Worm (Caenorhabditis elegans) whole organism, late embryonic: Measurements from ENCODE around the gene smc-3.

Experiments
- C08G9.2 ChIP-seq: sonication (generic microtip); optimal IDR thresholded peaks from 2 replicates; lab custom pipeline; 2016; ENCODE audit warnings: mild to moderate bottlenecking, missing genetic modification characterization, moderate library complexity, missing compliant biosample characterization
- C38D4.7 ChIP-seq: fragments of 200-800 bp; sonication (Bioruptor generic); optimal IDR thresholded peaks from 2 replicates; lab custom pipeline; 2018; ENCODE audit warnings: mild to moderate bottlenecking, missing genetic modification characterization, moderate library complexity, missing compliant biosample characterization
- K09A11.1 ChIP-seq: sonication (generic microtip); optimal IDR thresholded peaks from 2 replicates; lab custom pipeline; 2017; ENCODE audit warnings: antibody characterized with exemption, mild to moderate bottlenecking, missing genetic modification characterization, missing compliant biosample characterization; ENCODE audit not compliant: insufficient read depth
- Y22D7AL.16 ChIP-seq: sonication (generic microtip); optimal IDR thresholded peaks from 2 replicates; lab custom pipeline; 2016; ENCODE audit warnings: missing genetic modification characterization, missing compliant biosample characterization
- ceh-18 ChIP-seq: sonication (generic microtip); optimal IDR thresholded peaks from 2 replicates; lab custom pipeline; 2016; ENCODE audit warnings: missing genetic modification characterization, missing compliant biosample characterization
- ceh-19 ChIP-seq: fragments of 200-800 bp; sonication (Bioruptor generic); optimal IDR thresholded peaks from 2 replicates; lab custom pipeline; 2018; ENCODE audit warnings: mild to moderate bottlenecking, missing genetic modification characterization, missing compliant biosample characterization
- ceh-2 ChIP-seq: sonication (generic microtip); optimal IDR thresholded peaks from 2 replicates; lab custom pipeline; 2016; ENCODE audit warnings: missing genotype, missing genetic modification characterization, missing compliant biosample characterization
- ceh-22 ChIP-seq: sonication (generic microtip); optimal IDR thresholded peaks from 2 replicates; lab custom pipeline; 2017; ENCODE audit warnings: missing biosample characterization, missing genetic modification characterization
- ceh-24 ChIP-seq: sonication (generic microtip); optimal IDR thresholded peaks from 2 replicates; lab custom pipeline; 2016; ENCODE audit warnings: mild to moderate bottlenecking, missing genetic modification characterization, missing compliant biosample characterization
- ceh-30 ChIP-seq: fragments of 150-350 bp; optimal IDR thresholded peaks from 2 replicates; lab custom pipeline; 2014; ENCODE audit warnings: missing biosample characterization, missing genetic modification characterization
- ceh-31 ChIP-seq: sonication (generic microtip); optimal IDR thresholded peaks from 2 replicates; lab custom pipeline; 2016; ENCODE audit warnings: missing genetic modification characterization, missing compliant biosample characterization
- ceh-48 ChIP-seq: sonication (generic microtip); optimal IDR thresholded peaks from 2 replicates; lab custom pipeline; 2016; ENCODE audit warnings: missing genetic modification characterization, inconsistent platforms, missing compliant biosample characterization
- elt-2 ChIP-seq: sonication (generic microtip); optimal IDR thresholded peaks from 2 replicates; lab custom pipeline; 2016; ENCODE audit warnings: missing genetic modification reagents, missing genetic modification characterization, missing compliant biosample characterization
- elt-4 ChIP-seq: sonication (generic microtip); optimal IDR thresholded peaks from 2 replicates; lab custom pipeline; 2016; ENCODE audit warnings: missing genetic modification characterization, missing compliant biosample characterization
- ets-4 ChIP-seq: sonication (generic microtip); optimal IDR thresholded peaks from 2 replicates; lab custom pipeline; 2016; ENCODE audit warnings: missing genetic modification characterization, missing compliant biosample characterization
- eyg-1 ChIP-seq: sonication (generic microtip); optimal IDR thresholded peaks from 2 replicates; lab custom pipeline; 2016; ENCODE audit warnings: missing genotype, missing genetic modification characterization, missing compliant biosample characterization
- fkh-10 ChIP-seq: fragments of 150-350 bp; optimal IDR thresholded peaks from 2 replicates; lab custom pipeline; 2014; ENCODE audit warnings: missing biosample characterization, missing genetic modification reagents, missing genetic modification characterization
- hlh-13 ChIP-seq: fragments of 200-800 bp; sonication (Bioruptor generic); optimal IDR thresholded peaks from 2 replicates; lab custom pipeline; 2018; ENCODE audit warnings: mild to moderate bottlenecking, missing genetic modification characterization, missing compliant biosample characterization
- hlh-15 ChIP-seq: sonication (generic microtip); optimal IDR thresholded peaks from 2 replicates; lab custom pipeline; 2016; ENCODE audit warnings: missing genetic modification characterization, missing compliant biosample characterization
- hlh-6 ChIP-seq: sonication (generic microtip); optimal IDR thresholded peaks from 2 replicates; lab custom pipeline; 2016; ENCODE audit warnings: missing genotype, missing genetic modification characterization, missing compliant biosample characterization
- lin-11 ChIP-seq: fragments of 200-800 bp; sonication (Bioruptor generic); optimal IDR thresholded peaks from 2 replicates; lab custom pipeline; 2018; ENCODE audit warnings: mild to moderate bottlenecking, missing genetic modification characterization, missing compliant biosample characterization
- nfya-1 ChIP-seq: sonication (generic microtip); optimal IDR thresholded peaks from 2 replicates; lab custom pipeline; 2017; ENCODE audit warnings: missing genetic modification characterization, mild to moderate bottlenecking, missing compliant biosample characterization, antibody characterized with exemption, moderate library complexity
- nhr-11 ChIP-seq: fragments of 150-350 bp; optimal IDR thresholded peaks from 2 replicates; lab custom pipeline; 2014; ENCODE audit warnings: missing biosample characterization, missing genetic modification characterization
- nhr-232 ChIP-seq: sonication (generic microtip); optimal IDR thresholded peaks from 2 replicates; lab custom pipeline; 2016; ENCODE audit warnings: missing genetic modification characterization, missing compliant biosample characterization
- npax-4 ChIP-seq: sonication (generic microtip); optimal IDR thresholded peaks from 2 replicates; lab custom pipeline; 2016; ENCODE audit warnings: missing genetic modification characterization, missing compliant biosample characterization
- pag-3 ChIP-seq: sonication (generic microtip); optimal IDR thresholded peaks from 2 replicates; lab custom pipeline; 2016; ENCODE audit warnings: missing compliant biosample characterization, missing genetic modification characterization, borderline replicate concordance
- pat-9 ChIP-seq: fragments of 200-800 bp; sonication (Bioruptor generic); optimal IDR thresholded peaks from 2 replicates; lab custom pipeline; 2018; ENCODE audit warnings: mild to moderate bottlenecking, missing genetic modification characterization, moderate library complexity, missing compliant biosample characterization
- pha-2 ChIP-seq: sonication (generic microtip); optimal IDR thresholded peaks from 2 replicates; lab custom pipeline; 2017; ENCODE audit warnings: mild to moderate bottlenecking, missing genetic modification characterization, missing compliant biosample characterization
- pha-4 ChIP-seq: fragments of 150-350 bp; optimal IDR thresholded peaks from 2 replicates; lab custom pipeline; 2018; ENCODE audit warnings: missing biosample characterization, missing genetic modification reagents, missing genetic modification characterization
- pqm-1 ChIP-seq: sonication (generic microtip); optimal IDR thresholded peaks from 2 replicates; lab custom pipeline; 2016; ENCODE audit warnings: missing genetic modification characterization, missing compliant biosample characterization
- pros-1 ChIP-seq: fragments of 150-350 bp; optimal IDR thresholded peaks from 2 replicates; lab custom pipeline; 2014; ENCODE audit warnings: missing biosample characterization, missing genetic modification reagents, missing genetic modification characterization
- ref-2 ChIP-seq: sonication (generic microtip); optimal IDR thresholded peaks from 2 replicates; lab custom pipeline; 2016; ENCODE audit warnings: missing genetic modification characterization, missing compliant biosample characterization
- rnt-1 ChIP-seq: sonication (generic microtip); optimal IDR thresholded peaks from 2 replicates; lab custom pipeline; 2016; ENCODE audit warnings: missing genetic modification characterization, missing compliant biosample characterization
- sdc-2 ChIP-seq: sonication (generic microtip); optimal IDR thresholded peaks from 2 replicates; lab custom pipeline; 2016; ENCODE audit warnings: missing genotype, missing genetic modification characterization, missing compliant biosample characterization
- sox-4 ChIP-seq: sonication (generic microtip); optimal IDR thresholded peaks from 2 replicates; lab custom pipeline; 2017; ENCODE audit warnings: mild to moderate bottlenecking, missing genetic modification characterization, inconsistent platforms, missing compliant biosample characterization
- tbx-2 ChIP-seq: sonication (generic microtip); optimal IDR thresholded peaks from 2 replicates; lab custom pipeline; 2016; ENCODE audit warnings: missing genetic modification characterization, missing compliant biosample characterization
- tbx-7 ChIP-seq: sonication (generic microtip); optimal IDR thresholded peaks from 2 replicates; lab custom pipeline; 2016; ENCODE audit warnings: missing genotype, missing genetic modification characterization, missing compliant biosample characterization
- unc-3 ChIP-seq, 2 experiments: fragments of 200-800 bp in 1 of 2; sonication (Bioruptor generic) in 1 of 2; sonication (generic microtip) in 1 of 2; conservative IDR thresholded peaks in 1 of 2; optimal IDR thresholded peaks in 1 of 2; 2 replicates each; pipeline versions ENCODE4 v1.3.6 to Lab custom; 2016 to 2022; ENCODE audit warnings: missing compliant biosample characterization in 2 of 2, missing genetic modification characterization in 2 of 2, missing genetic modification reagents in 1 of 2
- unc-42 ChIP-seq: sonication (generic microtip); optimal IDR thresholded peaks from 2 replicates; lab custom pipeline; 2016; ENCODE audit warnings: missing genotype, missing genetic modification characterization, missing compliant biosample characterization
- unc-55 ChIP-seq: sonication (generic microtip); optimal IDR thresholded peaks from 2 replicates; lab custom pipeline; 2017; ENCODE audit warnings: missing biosample characterization, missing genetic modification reagents, missing genetic modification characterization
- unc-86 ChIP-seq: sonication (generic microtip); optimal IDR thresholded peaks from 2 replicates; lab custom pipeline; 2016; ENCODE audit warnings: missing genetic modification characterization, missing compliant biosample characterization

smc-3 gene

DNA sequence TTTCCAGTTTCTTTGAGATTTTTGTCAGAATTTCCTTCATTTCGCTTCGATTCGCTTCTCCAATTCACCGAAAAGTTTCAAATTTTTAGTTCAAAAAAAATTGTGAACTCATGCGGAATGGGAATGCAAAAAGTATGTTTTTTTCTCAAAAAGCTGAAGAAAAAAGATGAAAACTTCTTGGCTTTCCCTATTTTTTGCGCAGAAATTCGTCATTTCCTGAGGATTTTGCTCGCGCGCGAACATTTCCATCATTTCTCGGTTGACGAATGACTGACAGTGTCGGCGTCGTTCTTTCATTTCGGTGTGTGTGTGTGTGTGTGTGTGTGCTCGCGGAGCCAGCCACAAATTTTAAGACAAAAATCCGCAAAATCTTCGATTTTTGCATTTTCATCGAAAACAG is 41.6 kb downstream of the smc-3 start:
- TF ChIP-seq hlh-13 (GFP tag; lab: Kevin White, UChicago) (no peak), ceh-19 (no peak), unc-3 (GFP tag; conservative IDR thresholded peaks at IDR 0.05; lab: Robert Waterston, UW) (no peak), unc-3 (tag; optimal IDR thresholded peaks at IDR 0.05; lab: Kevin White, UChicago) (no peak), fkh-10 (GFP tag; lab: Kevin White, UChicago) (no peak), nhr-11 (tag; lab: Kevin White, UChicago) (no peak), npax-4 (tag; lab: Kevin White, UChicago) (no peak), ceh-30 (tag; lab: Kevin White, UChicago) (no peak), sox-4 (tag; lab: Kevin White, UChicago) (no peak), elt-4 (tag; lab: Kevin White, UChicago) (no peak), elt-2 (tag; lab: Kevin White, UChicago) (no peak), rnt-1 (tag; lab: Kevin White, UChicago) (no peak), unc-42 (tag; lab: Kevin White, UChicago) (no peak), sdc-2 (tag; lab: Kevin White, UChicago) (no peak), pag-3 (tag; lab: Kevin White, UChicago) (no peak), hlh-15 (no peak), pros-1 (tag; lab: Kevin White, UChicago) (no peak), lin-11 (tag; lab: Kevin White, UChicago) (no peak), ceh-22 (tag; lab: Kevin White, UChicago) (no peak)
- TF ChIP-seq, all 69 proteins: peak for 0

DNA sequence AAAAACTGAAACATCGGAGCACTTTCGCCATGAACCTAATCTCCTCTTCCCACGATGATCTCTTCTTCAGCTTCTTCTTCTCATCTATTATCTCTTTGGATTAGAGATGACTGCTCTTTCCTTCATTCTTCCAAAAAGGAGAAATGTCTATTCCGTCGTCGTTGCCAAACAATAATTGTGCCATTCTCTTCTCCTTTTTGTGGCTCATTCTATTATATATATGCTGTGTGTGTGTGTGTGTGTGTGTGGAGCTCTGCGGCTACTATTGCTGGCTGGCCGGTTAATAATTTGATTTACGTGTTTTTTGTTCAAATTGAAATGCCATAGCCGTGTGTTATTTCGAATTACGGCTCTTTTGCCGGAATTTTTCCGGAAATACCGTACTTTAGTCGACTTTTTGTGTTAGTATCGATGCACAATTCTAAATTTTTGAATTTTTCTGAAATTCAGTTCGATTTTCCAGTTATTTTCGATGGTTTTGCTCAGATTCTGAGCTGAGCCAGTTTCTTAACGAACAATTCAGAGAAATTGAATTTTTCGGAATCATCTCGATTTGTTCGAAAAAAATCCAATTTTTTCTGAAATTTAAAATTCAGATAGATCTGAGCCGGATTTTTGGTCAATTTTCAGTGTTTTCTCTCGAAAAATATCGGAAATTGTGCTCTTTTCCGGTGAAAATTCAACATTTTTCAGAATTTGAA is 42.5 kb downstream of the smc-3 start, which contains the start of gene T28D6.5:
TSS of gene T28D6.5 (plus strand) at position 651 of the 701 bp plus-strand sequence.
- no peak for TF ChIP-seq tbx-7 (tag; lab: Kevin White, UChicago)
- TF ChIP-seq unc-42 (tag; lab: Kevin White, UChicago), result peak; percentile 85

DNA sequence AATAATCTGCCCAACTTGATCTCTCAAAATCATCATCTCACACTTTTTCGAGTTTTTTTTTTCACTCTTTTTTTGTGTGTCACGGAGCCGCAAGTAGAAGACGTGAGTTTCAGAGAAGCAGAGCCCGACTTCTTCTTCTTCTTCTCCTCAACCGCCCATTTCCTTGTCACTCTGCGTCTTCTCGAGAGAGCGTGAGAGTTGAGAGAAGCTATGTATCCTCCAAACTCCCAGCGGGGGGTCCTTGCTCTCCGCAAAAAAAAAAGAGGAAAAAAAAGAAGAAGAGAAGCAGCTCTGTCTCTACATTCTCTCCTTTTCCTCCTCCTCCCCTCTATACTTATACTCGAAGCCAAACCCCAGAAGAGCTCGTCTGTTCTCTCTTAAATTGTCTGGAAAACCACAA is 43.6 kb downstream of the smc-3 start:
- TF ChIP-seq unc-42 (tag; lab: Kevin White, UChicago), result peak; percentile 48
- peak; percentile 28 for TF ChIP-seq ceh-18 (tag; lab: Kevin White, UChicago)
- TF ChIP-seq ref-2 (tag; lab: Kevin White, UChicago), result peak; percentile 40
- no peak for TF ChIP-seq ets-4 (tag; lab: Kevin White, UChicago)
- no peak for TF ChIP-seq hlh-13 (GFP tag; lab: Kevin White, UChicago)
- no peak for TF ChIP-seq npax-4 (tag; lab: Kevin White, UChicago)
- TF ChIP-seq C38D4.7, result no peak
- TF ChIP-seq fkh-10 (GFP tag; lab: Kevin White, UChicago), result no peak
- TF ChIP-seq rnt-1 (tag; lab: Kevin White, UChicago), result no peak
- TF ChIP-seq ceh-31 (tag; lab: Kevin White, UChicago), result peak; percentile 24
- no peak for TF ChIP-seq pag-3 (tag; lab: Kevin White, UChicago)
- no peak for TF ChIP-seq unc-55 (GFP tag; lab: Kevin White, UChicago)
- TF ChIP-seq ceh-48 (tag; lab: Kevin White, UChicago), result no peak
- TF ChIP-seq hlh-15, result no peak
- no peak for TF ChIP-seq ceh-24 (tag; lab: Kevin White, UChicago)

DNA sequence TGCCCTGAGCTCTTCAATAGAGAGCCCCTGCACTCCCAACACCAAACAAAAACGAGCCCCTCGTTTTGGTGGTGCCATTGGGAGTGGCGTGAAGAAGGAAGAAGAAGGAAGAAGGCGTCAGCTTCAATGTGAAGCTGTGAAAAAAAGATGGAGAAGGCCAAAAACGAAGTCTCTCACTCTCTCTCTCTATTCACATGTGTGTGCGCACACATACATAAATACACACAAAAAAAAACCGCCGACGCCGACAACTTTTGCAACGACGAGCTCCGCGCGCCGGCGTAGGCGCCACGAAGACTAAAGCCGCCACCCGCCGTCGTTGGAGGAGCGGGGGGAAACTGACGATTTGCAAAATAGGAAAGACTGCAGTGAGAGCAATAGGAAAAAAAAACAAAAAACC is 45.4 kb downstream of the smc-3 start:
- TF ChIP-seq unc-55 (GFP tag; lab: Kevin White, UChicago) (no peak), hlh-6 (no peak), unc-86 (tag; lab: Kevin White, UChicago) (no peak), C08G9.2 (tag; lab: Kevin White, UChicago) (no peak), ceh-2 (tag; lab: Kevin White, UChicago) (no peak), hlh-15 (no peak), fkh-10 (GFP tag; lab: Kevin White, UChicago) (no peak), pha-4 (tag; lab: Kevin White, UChicago) (no peak), K09A11.1 (tag; lab: Kevin White, UChicago) (no peak), pat-9 (tag; lab: Kevin White, UChicago) (no peak), nfya-1 (tag; lab: Kevin White, UChicago) (no peak), ceh-19 (no peak), Y22D7AL.16 (tag; lab: Kevin White, UChicago) (no peak), pqm-1 (tag; lab: Kevin White, UChicago) (no peak), nhr-232 (tag; lab: Kevin White, UChicago) (no peak), tbx-2 (tag; lab: Kevin White, UChicago) (no peak), eyg-1 (tag; lab: Kevin White, UChicago) (no peak), hlh-13 (GFP tag; lab: Kevin White, UChicago) (no peak), pha-2 (tag; lab: Kevin White, UChicago) (no peak), unc-3 (GFP tag; conservative IDR thresholded peaks at IDR 0.05; lab: Robert Waterston, UW) (no peak), unc-3 (tag; optimal IDR thresholded peaks at IDR 0.05; lab: Kevin White, UChicago) (no peak)
